Worm (Caenorhabditis elegans) whole organism, L4 larva: ENCODE measurements around the gene oig-5.
A peak's percentile ranks its signal among the peaks of the same experiment; 100 is the strongest.

Experiments used
- arid-1 ChIP-seq: fragments of 200-800 bp; sonication (Bioruptor generic); conservative IDR thresholded peaks from 2 replicates; pipeline ENCODE4 v1.3.6; 2022; ENCODE audit warnings: missing genetic modification reagents, missing genetic modification characterization, missing compliant biosample characterization
- ces-1 ChIP-seq: fragments of 150-350 bp; sonication (generic microtip); optimal IDR thresholded peaks from 4 replicates; lab custom pipeline; 2014; ENCODE audit warnings: missing biosample characterization, missing genetic modification reagents, missing genetic modification characterization
- ctbp-1 ChIP-seq: fragments of 200-800 bp; sonication (Bioruptor generic); IDR thresholded peaks from 2 replicates; pipeline ENCODE4 v1.3.6; 2022; ENCODE audit warnings: missing genetic modification reagents, missing genetic modification characterization, missing compliant biosample characterization
- egl-27 ChIP-seq: sonication (generic microtip); optimal IDR thresholded peaks from 3 replicates; lab custom pipeline; 2017; ENCODE audit warnings: missing biosample characterization, missing genetic modification reagents, missing genetic modification characterization
- egl-43 ChIP-seq: fragments of 200-800 bp; sonication (Bioruptor generic); IDR thresholded peaks from 2 replicates; pipeline ENCODE4 v1.3.6; 2022; ENCODE audit warnings: missing genetic modification reagents, missing genetic modification characterization, missing compliant biosample characterization
- hmg-1.1 ChIP-seq: fragments of 200-800 bp; sonication (Bioruptor generic); IDR thresholded peaks from 2 replicates; pipeline ENCODE4 v1.3.6; 2022; ENCODE audit warnings: missing genetic modification reagents, missing genetic modification characterization, missing compliant biosample characterization
- lin-29 ChIP-seq: fragments of 200-800 bp; sonication (Bioruptor generic); IDR thresholded peaks from 2 replicates; pipeline ENCODE4 v1.3.6; 2022; ENCODE audit warnings: missing genetic modification reagents, missing genetic modification characterization, missing compliant biosample characterization
- lsy-2 ChIP-seq, 2 experiments: fragments of 150-350 bp in 1 of 2; sonication (generic microtip) in 1 of 2; optimal IDR thresholded peaks; 2 replicates each; lab custom pipeline; 2014 to 2017; ENCODE audit warnings: missing biosample characterization in 2 of 2, missing genetic modification characterization in 2 of 2
- nhr-111 ChIP-seq: fragments of 200-800 bp; sonication (Bioruptor generic); optimal IDR thresholded peaks from 2 replicates; lab custom pipeline; 2018; ENCODE audit warnings: mild to moderate bottlenecking, missing genetic modification characterization, missing compliant biosample characterization
- nhr-76 ChIP-seq: fragments of 150-350 bp; optimal IDR thresholded peaks from 2 replicates; lab custom pipeline; 2014; ENCODE audit warnings: missing biosample characterization, missing genetic modification characterization
- unc-39 ChIP-seq: sonication (generic microtip); optimal IDR thresholded peaks from 2 replicates; lab custom pipeline; 2017; ENCODE audit warnings: missing biosample characterization, missing genetic modification characterization

- TF ChIP-seq arid-1 (GFP tag; lab: Robert Waterston, UW) (no peak), lsy-2 (tag; optimal IDR thresholded peaks at IDR 0.05; lab: Kevin White, UChicago) (no peak), egl-27 (tag; lab: Kevin White, UChicago) (no peak), unc-39 (tag; lab: Kevin White, UChicago) (no peak), egl-43 (GFP tag; lab: Robert Waterston, UW) (no peak), ces-1 (no peak), ctbp-1 (GFP tag; lab: Robert Waterston, UW) (no peak), hmg-1.1 (GFP tag; lab: Robert Waterston, UW) (0 out of 2 replicates have a peak, but pooled peaks have one; percentile 0), lin-29 (GFP tag; lab: Robert Waterston, UW) (no peak), nhr-111 (GFP tag; lab: Kevin White, UChicago) (no peak), nhr-76 (tag; lab: Kevin White, UChicago) (no peak)
These were observed 9.2 kb upstream of the oig-5 start, which contains the start of gene arl-8 for ce11 chrIV:14797849-14798248.
